Worm (Caenorhabditis elegans) whole organism, L1 larva: ENCODE measurements around the gene cyp-33C6.

Source experiments
- ceh-8 ChIP-seq: fragments of 200-800 bp; sonication (Bioruptor generic); optimal IDR thresholded peaks from 2 replicates; lab custom pipeline; 2018; ENCODE audit warnings: mild to moderate bottlenecking, missing genetic modification characterization, moderate library complexity, missing compliant biosample characterization
- elt-2 ChIP-seq: sonication (generic microtip); optimal IDR thresholded peaks from 2 replicates; lab custom pipeline; 2016; ENCODE audit warnings: missing genetic modification characterization, mild to moderate bottlenecking, inconsistent platforms, missing compliant biosample characterization, missing genetic modification reagents
- hlh-17 ChIP-seq: fragments of 200-800 bp; sonication (Bioruptor generic); optimal IDR thresholded peaks from 2 replicates; lab custom pipeline; 2018; ENCODE audit warnings: missing genetic modification characterization, mild to moderate bottlenecking, missing compliant biosample characterization, moderate library complexity, borderline replicate concordance
- irx-1 ChIP-seq: sonication (generic microtip); optimal IDR thresholded peaks from 2 replicates; lab custom pipeline; 2016; ENCODE audit warnings: missing genetic modification characterization, missing compliant biosample characterization
- lin-35 ChIP-seq, 2 experiments: fragments of 150-350 bp; optimal IDR thresholded peaks; 2 replicates each; lab custom pipeline; 2014; ENCODE audit warnings: missing biosample characterization in 2 of 2, missing genetic modification characterization in 2 of 2, missing genetic modification reagents in 2 of 2
- lin-39 ChIP-seq: fragments of 150-350 bp; optimal IDR thresholded peaks from 2 replicates; lab custom pipeline; 2014; ENCODE audit warnings: missing biosample characterization, missing genetic modification reagents, missing genetic modification characterization
- lir-3 ChIP-seq: sonication (generic microtip); optimal IDR thresholded peaks from 2 replicates; lab custom pipeline; 2016; ENCODE audit warnings: mild to moderate bottlenecking, missing genetic modification characterization, moderate library complexity, missing compliant biosample characterization; ENCODE audit not compliant: poor library complexity
- nhr-19 ChIP-seq: fragments of 200-800 bp; sonication (Bioruptor generic); conservative IDR thresholded peaks from 2 replicates; pipeline ENCODE4 v1.3.6; 2022; ENCODE audit warnings: missing genetic modification characterization, missing compliant biosample characterization
- nhr-237 ChIP-seq: fragments of 150-350 bp; optimal IDR thresholded peaks from 2 replicates; lab custom pipeline; 2014; ENCODE audit warnings: missing biosample characterization, missing genetic modification characterization
- nhr-77 ChIP-seq: fragments of 150-350 bp; optimal IDR thresholded peaks from 2 replicates; lab custom pipeline; 2014; ENCODE audit warnings: missing biosample characterization, missing genetic modification characterization
- snpc-4 ChIP-seq: fragments of 150-350 bp; optimal IDR thresholded peaks from 2 replicates; lab custom pipeline; 2014; ENCODE audit warnings: missing biosample characterization, missing genetic modification characterization
- zip-4 ChIP-seq: fragments of 200-800 bp; sonication (Bioruptor generic); optimal IDR thresholded peaks from 2 replicates; lab custom pipeline; 2018; ENCODE audit warnings: mild to moderate bottlenecking, missing genetic modification characterization, moderate library complexity, missing compliant biosample characterization

Gene cyp-33C6

ce11 chrV:2201240-2201639 lies 48.0 kb downstream of the cyp-33C6 start, which contains the start of gene cyp-32B1:
Gene cyp-32B1 (minus strand): TSS chrV:2201415.
- TF ChIP-seq irx-1 = no peak
- peak in 1 of 2 experiments; percentile 5 for TF ChIP-seq lin-35 (GFP tag; optimal IDR thresholded peaks at IDR 0.05; lab: Kevin White, UChicago)
- no peak for TF ChIP-seq nhr-77 (tag; lab: Kevin White, UChicago)
- TF ChIP-seq elt-2 (tag; lab: Kevin White, UChicago) = peak; percentile 34
- TF ChIP-seq zip-4 = no peak

ce11 chrV:2200402-2200801 lies 48.8 kb downstream of the cyp-33C6 start:
- TF ChIP-seq lin-39 (tag; lab: Kevin White, UChicago) = no peak
- TF ChIP-seq hlh-17 (GFP tag; lab: Kevin White, UChicago) = no peak
- no peak for TF ChIP-seq lir-3 (tag; lab: Kevin White, UChicago)
- TF ChIP-seq nhr-237 (tag; lab: Kevin White, UChicago) = no peak
- TF ChIP-seq nhr-19 (GFP tag; lab: Robert Waterston, UW) = no peak

- peak; percentile 26 for TF ChIP-seq snpc-4 (tag; lab: Kevin White, UChicago)
- TF ChIP-seq ceh-8 (GFP tag; lab: Kevin White, UChicago) = no peak
Observed at ce11 chrV:2199594-2199993, 49.6 kb downstream of the cyp-33C6 start.
